Worm (Caenorhabditis elegans) whole organism, L2 larva: ENCODE data around the gene srv-2.

Experiments
- F13H6.1 ChIP-seq: sonication (generic microtip); optimal IDR thresholded peaks from 2 replicates; lab custom pipeline; 2016; ENCODE audit warnings: missing genetic modification characterization, missing compliant biosample characterization
- ama-1 ChIP-seq: fragments of 150-350 bp; optimal IDR thresholded peaks from 2 replicates; lab custom pipeline; 2018; ENCODE audit warnings: inconsistent platforms
- ceh-16 ChIP-seq: fragments of 150-350 bp; optimal IDR thresholded peaks from 2 replicates; lab custom pipeline; 2014; ENCODE audit warnings: missing biosample characterization, missing genetic modification characterization
- ceh-82 ChIP-seq: fragments of 150-350 bp; optimal IDR thresholded peaks from 2 replicates; lab custom pipeline; 2014; ENCODE audit warnings: missing biosample characterization, missing genetic modification characterization
- elt-3 ChIP-seq: sonication (generic microtip); optimal IDR thresholded peaks from 2 replicates; lab custom pipeline; 2017; ENCODE audit warnings: missing biosample characterization, missing genetic modification characterization
- fos-1 ChIP-seq: fragments of 150-350 bp; optimal IDR thresholded peaks from 2 replicates; lab custom pipeline; 2014; ENCODE audit warnings: missing biosample characterization, missing genetic modification characterization
- lsy-2 ChIP-seq, 2 experiments: fragments of 150-350 bp in 1 of 2; sonication (generic microtip) in 1 of 2; optimal IDR thresholded peaks; 2 replicates each; lab custom pipeline; 2014 to 2017; ENCODE audit warnings: missing biosample characterization in 2 of 2, missing genetic modification characterization in 2 of 2
- mab-5 ChIP-seq: fragments of 150-350 bp; optimal IDR thresholded peaks from 2 replicates; lab custom pipeline; 2014; ENCODE audit warnings: missing biosample characterization, missing genetic modification characterization
- mdl-1 ChIP-seq, 2 experiments: fragments of 150-350 bp in 1 of 2; sonication (generic microtip) in 1 of 2; optimal IDR thresholded peaks; 2 replicates each; lab custom pipeline; 2017; ENCODE audit warnings: missing biosample characterization in 2 of 2, missing genetic modification characterization in 2 of 2
- nhr-11 ChIP-seq: fragments of 150-350 bp; optimal IDR thresholded peaks from 2 replicates; lab custom pipeline; 2014; ENCODE audit warnings: missing biosample characterization, missing genetic modification characterization
- nhr-237 ChIP-seq: fragments of 150-350 bp; optimal IDR thresholded peaks from 2 replicates; lab custom pipeline; 2014; ENCODE audit warnings: missing biosample characterization, missing genetic modification characterization
- unc-39 ChIP-seq: fragments of 150-350 bp; optimal IDR thresholded peaks from 2 replicates; lab custom pipeline; 2014; ENCODE audit warnings: missing biosample characterization, missing genetic modification characterization
- zag-1 ChIP-seq: fragments of 150-350 bp; optimal IDR thresholded peaks from 2 replicates; lab custom pipeline; 2014; ENCODE audit warnings: missing biosample characterization, missing genetic modification characterization

DNA sequence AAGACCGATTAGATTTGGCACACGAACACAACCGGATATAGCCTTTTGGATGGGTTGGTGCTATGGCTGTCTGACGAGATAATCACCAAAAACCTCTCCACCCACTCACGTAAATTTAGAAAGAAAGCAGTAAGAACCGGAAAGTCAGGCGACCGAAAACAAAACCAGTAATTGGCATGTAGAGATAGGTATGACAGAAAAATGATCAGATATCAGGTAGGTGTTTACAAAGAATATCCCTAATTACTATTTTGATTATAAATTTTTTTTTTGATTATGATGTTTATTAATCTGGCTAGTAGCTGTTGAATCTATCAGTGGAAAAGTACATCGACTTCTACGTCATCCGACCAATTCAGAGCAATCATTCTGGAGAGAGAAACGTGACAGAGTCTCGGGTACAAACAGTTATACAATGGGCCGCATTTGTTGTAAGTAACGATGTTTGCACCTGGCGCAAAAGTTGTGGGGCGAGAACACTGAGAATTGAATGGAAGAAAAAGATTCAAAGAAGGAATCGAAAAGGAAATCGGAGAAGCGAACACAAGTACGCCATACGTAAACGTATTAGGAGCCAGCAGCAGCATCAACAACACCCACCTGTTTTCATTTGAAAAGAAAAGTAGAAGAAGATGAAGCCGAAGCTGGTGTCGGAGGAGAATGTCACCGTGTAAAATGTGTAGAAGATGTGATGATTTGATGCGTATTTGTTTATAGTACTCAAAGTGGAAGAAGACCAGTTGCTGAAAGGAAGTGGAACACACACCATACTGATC lies 51.0 kb downstream of the srv-2 start:
- TF ChIP-seq F13H6.1 (tag; lab: Kevin White, UChicago) = peak; percentile 21
- TF ChIP-seq nhr-11 = peak; percentile 47
- no peak for TF ChIP-seq unc-39
- TF ChIP-seq ama-1 = no peak
- no peak for TF ChIP-seq mab-5
- TF ChIP-seq zag-1 = no peak
- no peak for TF ChIP-seq mdl-1 (tag; optimal IDR thresholded peaks at IDR 0.05; lab: Kevin White, UChicago)
- TF ChIP-seq fos-1 (tag; lab: Kevin White, UChicago) = no peak
- TF ChIP-seq ceh-82 (tag; lab: Kevin White, UChicago) = no peak
- TF ChIP-seq ceh-16 (tag; lab: Kevin White, UChicago) = no peak
- TF ChIP-seq elt-3 = no peak
- no peak for TF ChIP-seq nhr-237
- peak in 1 of 2 experiments; percentile 32 for TF ChIP-seq lsy-2 (tag; optimal IDR thresholded peaks at IDR 0.05; lab: Kevin White, UChicago)
